Fruit fly (Drosophila melanogaster) whole organism, pupa: ENCODE data around the gene CG31787.

ENCODE experiments used
- CG10348 ChIP-seq: fragments of 200-800 bp; sonication (Bioruptor generic); IDR thresholded peaks from 2 replicates; pipeline ENCODE4 v1.3.6; 2022; ENCODE audit warnings: missing biosample characterization, missing genetic modification characterization
- CG12605 ChIP-seq: fragments of 200-800 bp; sonication (Bioruptor generic); IDR thresholded peaks from 2 replicates; pipeline ENCODE4 v1.3.6; 2022; ENCODE audit warnings: missing biosample characterization, missing genetic modification characterization
- CG13204 ChIP-seq: fragments of 200-800 bp; sonication (Bioruptor generic); optimal IDR thresholded peaks from 2 replicates; lab custom pipeline; 2018; ENCODE audit warnings: missing biosample characterization, mild to moderate bottlenecking, missing genetic modification characterization, moderate library complexity
- CG14655 ChIP-seq: fragments of 200-800 bp; sonication (Bioruptor generic); optimal IDR thresholded peaks from 3 replicates; lab custom pipeline; 2017; ENCODE audit warnings: mild to moderate bottlenecking, missing biosample characterization, missing genetic modification reagents, missing genetic modification characterization
- CG15710 ChIP-seq: fragments of 200-800 bp; sonication (Bioruptor generic); optimal IDR thresholded peaks from 2 replicates; lab custom pipeline; 2018; ENCODE audit warnings: missing biosample characterization, mild to moderate bottlenecking, missing genetic modification characterization, moderate library complexity
- CG17806 ChIP-seq: fragments of 200-800 bp; sonication (Bioruptor generic); optimal IDR thresholded peaks from 2 replicates; lab custom pipeline; 2018; ENCODE audit warnings: missing biosample characterization, mild to moderate bottlenecking, missing genetic modification characterization, moderate library complexity
- CG32121 ChIP-seq: fragments of 200-800 bp; sonication (Bioruptor generic); IDR thresholded peaks from 2 replicates; pipeline ENCODE4 v1.3.6; 2022; ENCODE audit warnings: missing biosample characterization, missing genetic modification characterization
- CG34367 ChIP-seq: fragments of 200-800 bp; sonication (Bioruptor generic); optimal IDR thresholded peaks from 2 replicates; lab custom pipeline; 2018; ENCODE audit warnings: missing biosample characterization, mild to moderate bottlenecking, missing genetic modification characterization
- CG4496 ChIP-seq: fragments of 200-800 bp; sonication (Bioruptor generic); IDR thresholded peaks from 3 replicates; pipeline ENCODE4 v1.3.6; 2022; ENCODE audit warnings: missing biosample characterization, missing genetic modification characterization
- CG8159 ChIP-seq: fragments of 200-800 bp; sonication (Bioruptor generic); optimal IDR thresholded peaks from 3 replicates; lab custom pipeline; 2018; ENCODE audit warnings: missing biosample characterization, mild to moderate bottlenecking, missing genetic modification characterization, moderate library complexity
- CG8301 ChIP-seq: fragments of 200-800 bp; sonication (Bioruptor generic); optimal IDR thresholded peaks from 2 replicates; lab custom pipeline; 2018; ENCODE audit warnings: missing biosample characterization, mild to moderate bottlenecking, missing genetic modification characterization
- CG9948 ChIP-seq: fragments of 200-800 bp; sonication (Bioruptor generic); optimal IDR thresholded peaks from 2 replicates; lab custom pipeline; 2018; ENCODE audit warnings: missing biosample characterization, mild to moderate bottlenecking, missing genetic modification characterization, moderate library complexity
- D1 ChIP-seq: fragments of 200-800 bp; sonication (Bioruptor generic); optimal IDR thresholded peaks from 2 replicates; lab custom pipeline; 2018; ENCODE audit warnings: missing biosample characterization, mild to moderate bottlenecking, missing genetic modification characterization, moderate library complexity
- Pif1A ChIP-seq: fragments of 200-800 bp; sonication (Bioruptor generic); optimal IDR thresholded peaks from 3 replicates; lab custom pipeline; 2016; ENCODE audit warnings: missing biosample characterization, missing genetic modification characterization
- Pif1B ChIP-seq: fragments of 200-800 bp; sonication (Bioruptor generic); optimal IDR thresholded peaks from 3 replicates; lab custom pipeline; 2016; ENCODE audit warnings: missing biosample characterization, missing genetic modification characterization
- fd96Ca ChIP-seq: fragments of 200-800 bp; sonication (Bioruptor generic); IDR thresholded peaks from 3 replicates; pipeline ENCODE4 v1.3.6; 2022; ENCODE audit warnings: missing biosample characterization, missing genetic modification characterization
- gl ChIP-seq: fragments of 200-800 bp; sonication (Bioruptor generic); optimal IDR thresholded peaks from 2 replicates; lab custom pipeline; 2018; ENCODE audit warnings: missing biosample characterization, mild to moderate bottlenecking, missing genetic modification characterization

The CG31787 gene

DNA sequence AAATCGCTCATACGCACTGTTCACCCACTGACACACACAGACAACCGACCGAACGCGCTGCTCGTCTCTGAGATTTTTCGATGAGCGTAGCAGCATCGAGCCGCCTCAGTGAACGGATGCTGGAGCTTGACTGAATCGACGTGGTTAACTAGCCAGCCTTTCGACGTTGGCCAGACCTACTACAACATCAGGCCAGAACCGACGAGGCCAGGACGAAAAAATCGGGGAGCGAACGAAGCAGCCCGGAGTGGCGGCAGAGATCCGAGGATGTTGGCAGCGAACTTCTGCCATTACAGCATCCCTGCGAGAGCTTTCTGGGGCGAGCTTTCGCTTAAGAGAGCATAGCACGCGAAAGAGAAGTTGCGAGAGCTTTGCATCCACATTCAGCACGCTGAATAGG lies 9.9 kb downstream of the CG31787 start, which contains the start of gene CG42750:
Gene CG42750, minus strand, starts transcription at position 108 of the 400 bp plus-strand sequence.
- no peak for TF ChIP-seq Pif1A (GFP tag; lab: Kevin White, UChicago)
- no peak for TF ChIP-seq CG9948

DNA sequence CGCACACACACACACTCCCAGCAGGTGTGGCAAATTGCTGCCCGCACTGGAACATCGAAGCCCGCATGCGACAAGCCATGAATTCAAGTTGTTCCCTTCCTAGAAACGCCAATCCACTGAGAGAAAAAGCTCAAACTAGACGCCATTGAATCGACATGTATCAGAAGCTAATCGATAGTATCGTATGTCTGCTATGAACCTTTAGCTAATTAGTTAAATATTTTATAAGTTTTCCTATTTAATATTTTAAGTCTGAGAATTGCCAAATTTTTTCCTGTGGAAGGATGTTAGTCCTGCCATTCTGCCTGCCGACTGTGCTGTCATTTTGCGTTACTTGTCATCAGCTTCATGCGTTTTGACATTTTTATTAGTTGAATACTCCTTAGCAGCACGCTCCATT lies 17.7 kb downstream of the CG31787 start:
- no peak for TF ChIP-seq CG34367 (tag; lab: Kevin White, UChicago)
- TF ChIP-seq fd96Ca, result no peak
- no peak for TF ChIP-seq CG10348 (GFP tag; lab: Robert Waterston, UW)
- TF ChIP-seq CG12605 (GFP tag; lab: Robert Waterston, UW), result no peak
- TF ChIP-seq gl, result no peak
- TF ChIP-seq CG15710, result no peak
- TF ChIP-seq CG8301 (tag; lab: Kevin White, UChicago), result no peak
- no peak for TF ChIP-seq CG13204 (GFP tag; lab: Kevin White, UChicago)
- TF ChIP-seq CG32121 (GFP tag; lab: Robert Waterston, UW), result no peak
- TF ChIP-seq D1, result no peak
- TF ChIP-seq CG9948, result no peak

DNA sequence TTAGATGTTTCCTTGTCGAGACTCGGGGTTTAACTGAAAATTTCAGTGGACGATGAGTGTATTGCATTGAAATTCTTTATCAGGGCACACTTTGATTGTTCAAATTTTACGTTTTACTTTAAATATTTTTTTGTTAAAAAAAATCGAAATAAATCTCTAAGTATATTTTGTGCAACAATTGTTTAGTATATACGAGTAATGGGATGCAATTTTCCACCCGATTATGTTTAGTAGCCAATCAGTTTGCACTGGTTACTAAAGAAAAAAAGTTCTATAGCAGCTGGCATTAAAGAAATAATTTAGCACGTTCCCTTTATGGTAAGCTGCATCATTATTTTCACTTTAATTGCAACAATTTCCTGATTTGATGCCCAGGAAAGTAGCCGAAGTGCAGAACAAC lies 27.6 kb downstream of the CG31787 start, which contains the start of gene CG31788:
Gene CG31788, minus strand, starts transcription at position 101 of the 400 bp plus-strand sequence.
- TF ChIP-seq Pif1A (GFP tag; lab: Kevin White, UChicago), result no peak
- TF ChIP-seq gl, result no peak
- no peak for TF ChIP-seq CG17806 (tag; lab: Kevin White, UChicago)
- no peak for TF ChIP-seq CG8159 (tag; lab: Kevin White, UChicago)
- TF ChIP-seq CG15710, result no peak
- TF ChIP-seq fd96Ca, result no peak
- no peak for TF ChIP-seq CG4496
- TF ChIP-seq CG9948, result no peak
- TF ChIP-seq CG14655 (GFP tag; lab: Kevin White, UChicago), result no peak
- TF ChIP-seq CG10348 (GFP tag; lab: Robert Waterston, UW), result no peak
- no peak for TF ChIP-seq Pif1B (GFP tag; lab: Kevin White, UChicago)

DNA sequence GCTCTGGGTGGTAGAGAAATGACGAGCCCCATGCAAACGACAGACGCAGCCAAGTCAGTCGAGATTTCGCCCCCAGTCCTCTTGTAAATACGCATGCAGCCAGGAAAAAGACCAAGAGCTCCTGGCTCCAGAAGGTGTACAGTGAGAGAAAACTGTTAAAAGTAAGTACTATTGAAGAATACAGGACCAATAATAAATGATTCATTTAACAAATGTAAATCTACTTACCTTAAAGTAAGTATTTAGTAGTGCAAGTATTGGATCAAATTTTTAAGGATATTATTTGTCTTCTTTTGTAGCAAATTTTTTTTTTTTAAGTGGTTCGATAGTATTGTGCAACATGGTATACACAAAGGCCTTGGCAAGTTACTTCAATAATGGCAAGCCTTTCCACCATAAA lies 49.0 kb downstream of the CG31787 start:
- no peak for TF ChIP-seq CG9948
- TF ChIP-seq CG10348 (GFP tag; lab: Robert Waterston, UW), result no peak
- TF ChIP-seq CG8159 (tag; lab: Kevin White, UChicago), result peak; percentile 43
